Worm (Caenorhabditis elegans) whole organism, L3 larva: ENCODE data around the gene tra-1.

Experiments used
- R02D3.7 ChIP-seq: fragments of 150-350 bp; optimal IDR thresholded peaks from 2 replicates; lab custom pipeline; 2014; ENCODE audit warnings: missing biosample characterization, missing genetic modification characterization
- ama-1 ChIP-seq: fragments of 150-350 bp; optimal IDR thresholded peaks from 2 replicates; lab custom pipeline; 2018
- ceh-28 ChIP-seq: fragments of 150-350 bp; optimal IDR thresholded peaks from 2 replicates; lab custom pipeline; 2014; ENCODE audit warnings: missing biosample characterization, missing genetic modification reagents, missing genetic modification characterization
- ceh-82 ChIP-seq: fragments of 150-350 bp; optimal IDR thresholded peaks from 2 replicates; lab custom pipeline; 2014; ENCODE audit warnings: missing biosample characterization, missing genetic modification characterization
- ceh-9 ChIP-seq: sonication (generic microtip); optimal IDR thresholded peaks from 2 replicates; lab custom pipeline; 2018; ENCODE audit warnings: missing biosample characterization, missing genetic modification characterization
- daf-12 ChIP-seq: fragments of 150-350 bp; optimal IDR thresholded peaks from 2 replicates; lab custom pipeline; 2014; ENCODE audit warnings: missing biosample characterization, missing genetic modification reagents, missing genetic modification characterization
- egl-27 ChIP-seq: sonication (generic microtip); optimal IDR thresholded peaks from 4 replicates; lab custom pipeline; 2017; ENCODE audit warnings: missing biosample characterization, missing genetic modification reagents, missing genetic modification characterization
- egl-5 ChIP-seq: fragments of 150-350 bp; optimal IDR thresholded peaks from 2 replicates; lab custom pipeline; 2017; ENCODE audit warnings: missing biosample characterization, missing genetic modification reagents, missing genetic modification characterization, inconsistent platforms
- elt-1 ChIP-seq: fragments of 150-350 bp; optimal IDR thresholded peaks from 2 replicates; lab custom pipeline; 2014; ENCODE audit warnings: missing biosample characterization, missing genetic modification characterization
- elt-2 ChIP-seq: sonication (generic microtip); optimal IDR thresholded peaks from 2 replicates; lab custom pipeline; 2016; ENCODE audit warnings: missing genetic modification reagents, mild to moderate bottlenecking, missing genetic modification characterization, missing compliant biosample characterization
- elt-3 ChIP-seq, 3 experiments: fragments of 150-350 bp in 1 of 3; sonication (generic microtip) in 2 of 3; optimal IDR thresholded peaks; 2 replicates in 2 of 3; 4 replicates in 1 of 3; lab custom pipeline; 2014 to 2017; ENCODE audit warnings: missing biosample characterization in 3 of 3, missing genetic modification characterization in 3 of 3
- eor-1 ChIP-seq, 2 experiments: fragments of 150-350 bp; optimal IDR thresholded peaks; 2 replicates each; lab custom pipeline; 2014 to 2018; ENCODE audit warnings: missing biosample characterization in 2 of 2, missing genetic modification characterization in 2 of 2
- fkh-10 ChIP-seq: sonication (generic microtip); optimal IDR thresholded peaks from 2 replicates; lab custom pipeline; 2017; ENCODE audit warnings: missing biosample characterization, missing genetic modification reagents, missing genetic modification characterization
- fkh-2 ChIP-seq: fragments of 150-350 bp; optimal IDR thresholded peaks from 2 replicates; lab custom pipeline; 2014; ENCODE audit warnings: missing biosample characterization, missing genetic modification reagents, missing genetic modification characterization
- fos-1 ChIP-seq: fragments of 150-350 bp; optimal IDR thresholded peaks from 2 replicates; lab custom pipeline; 2014; ENCODE audit warnings: missing biosample characterization, missing genetic modification characterization
- hmg-11 ChIP-seq: sonication (generic microtip); optimal IDR thresholded peaks from 2 replicates; lab custom pipeline; 2016; ENCODE audit warnings: missing genetic modification characterization, missing compliant biosample characterization
- jun-1 ChIP-seq: fragments of 150-350 bp; optimal IDR thresholded peaks from 2 replicates; lab custom pipeline; 2014; ENCODE audit warnings: missing biosample characterization, missing genetic modification reagents, missing genetic modification characterization
- lin-15B ChIP-seq: fragments of 150-350 bp; optimal IDR thresholded peaks from 2 replicates; lab custom pipeline; 2014; ENCODE audit warnings: missing biosample characterization, missing genetic modification characterization
- lin-39 ChIP-seq: fragments of 150-350 bp; optimal IDR thresholded peaks from 2 replicates; lab custom pipeline; 2018; ENCODE audit warnings: missing biosample characterization, missing genetic modification reagents, missing genetic modification characterization
- lsy-12 ChIP-seq: sonication (generic microtip); optimal IDR thresholded peaks from 2 replicates; lab custom pipeline; 2016; ENCODE audit warnings: mild to moderate bottlenecking, missing genetic modification characterization, missing compliant biosample characterization
- mdl-1 ChIP-seq: fragments of 150-350 bp; optimal IDR thresholded peaks from 2 replicates; lab custom pipeline; 2014; ENCODE audit warnings: missing biosample characterization, missing genetic modification characterization
- mml-1 ChIP-seq: fragments of 150-350 bp; sonication (generic microtip); optimal IDR thresholded peaks from 3 replicates; lab custom pipeline; 2014; ENCODE audit warnings: missing biosample characterization, missing genetic modification characterization
- nfya-1 ChIP-seq: sonication (generic microtip); optimal IDR thresholded peaks from 2 replicates; lab custom pipeline; 2017; ENCODE audit warnings: missing genetic modification characterization, mild to moderate bottlenecking, missing compliant biosample characterization, antibody characterized with exemption, moderate library complexity; ENCODE audit not compliant: insufficient read depth
- nhr-11 ChIP-seq: fragments of 150-350 bp; optimal IDR thresholded peaks from 2 replicates; lab custom pipeline; 2014; ENCODE audit warnings: missing biosample characterization, missing genetic modification characterization
- nhr-12 ChIP-seq: fragments of 150-350 bp; optimal IDR thresholded peaks from 2 replicates; lab custom pipeline; 2014; ENCODE audit warnings: missing biosample characterization, missing genetic modification characterization
- nhr-23 ChIP-seq: fragments of 150-350 bp; optimal IDR thresholded peaks from 2 replicates; lab custom pipeline; 2014; ENCODE audit warnings: missing biosample characterization, missing genetic modification reagents, missing genetic modification characterization
- nhr-25 ChIP-seq: sonication (generic microtip); optimal IDR thresholded peaks from 2 replicates; lab custom pipeline; 2017; ENCODE audit warnings: missing biosample characterization, missing genetic modification characterization
- nhr-28 ChIP-seq: fragments of 150-350 bp; optimal IDR thresholded peaks from 2 replicates; lab custom pipeline; 2014; ENCODE audit warnings: missing biosample characterization, missing genetic modification characterization
- nhr-43 ChIP-seq: sonication (generic microtip); optimal IDR thresholded peaks from 2 replicates; lab custom pipeline; 2016; ENCODE audit warnings: mild to moderate bottlenecking, missing genetic modification characterization, missing compliant biosample characterization; ENCODE audit not compliant: poor library complexity, severe bottlenecking
- nhr-67 ChIP-seq: fragments of 150-350 bp; optimal IDR thresholded peaks from 2 replicates; lab custom pipeline; 2014; ENCODE audit warnings: missing biosample characterization, missing genetic modification characterization
- nhr-77 ChIP-seq: fragments of 150-350 bp; optimal IDR thresholded peaks from 2 replicates; lab custom pipeline; 2014; ENCODE audit warnings: missing biosample characterization, missing genetic modification characterization
- pha-4 ChIP-seq: fragments of 150-350 bp; optimal IDR thresholded peaks from 2 replicates; lab custom pipeline; 2014; ENCODE audit warnings: missing biosample characterization, missing genetic modification reagents, missing genetic modification characterization
- pqm-1 ChIP-seq: fragments of 150-350 bp; optimal IDR thresholded peaks from 2 replicates; lab custom pipeline; 2017; ENCODE audit warnings: missing biosample characterization, missing genetic modification characterization, inconsistent platforms
- skn-1 ChIP-seq: fragments of 150-350 bp; optimal IDR thresholded peaks from 2 replicates; lab custom pipeline; 2014; ENCODE audit warnings: missing biosample characterization, missing genetic modification characterization
- snpc-4 ChIP-seq: fragments of 150-350 bp; optimal IDR thresholded peaks from 2 replicates; lab custom pipeline; 2014; ENCODE audit warnings: missing biosample characterization, missing genetic modification characterization
- unc-39 ChIP-seq: sonication (generic microtip); optimal IDR thresholded peaks from 4 replicates; lab custom pipeline; 2017; ENCODE audit warnings: missing biosample characterization, missing genetic modification characterization
- unc-62 ChIP-seq: fragments of 150-350 bp; sonication (generic microtip); optimal IDR thresholded peaks from 4 replicates; lab custom pipeline; 2014; ENCODE audit warnings: missing biosample characterization, missing genetic modification reagents, missing genetic modification characterization
- zag-1 ChIP-seq: fragments of 150-350 bp; optimal IDR thresholded peaks from 2 replicates; lab custom pipeline; 2014; ENCODE audit warnings: missing biosample characterization, missing genetic modification characterization
- ztf-4 ChIP-seq: fragments of 150-350 bp; optimal IDR thresholded peaks from 2 replicates; lab custom pipeline; 2014; ENCODE audit warnings: missing biosample characterization, missing genetic modification characterization

tra-1 gene

DNA sequence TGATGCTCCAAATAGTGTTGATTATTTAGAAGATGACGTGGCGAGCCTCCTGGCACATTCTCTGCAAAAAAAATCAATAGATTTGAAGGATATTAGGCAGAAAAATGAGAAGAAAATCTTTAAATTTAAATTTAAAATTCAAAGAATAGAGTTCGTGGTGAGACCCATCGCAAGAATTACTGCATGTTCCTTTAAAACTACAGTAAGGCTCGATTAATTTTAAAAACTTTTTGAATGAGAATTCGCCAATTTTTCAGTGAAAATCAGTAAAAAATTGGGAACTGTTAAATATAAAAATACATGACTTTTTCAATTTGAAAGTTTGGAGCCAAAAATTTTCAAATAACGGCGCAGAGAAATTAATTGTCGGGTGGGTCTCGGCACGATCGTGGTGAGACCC lies at the start of gene tra-1:
tra-1 (minus strand) TSS at position 62 of the 400 bp plus-strand sequence.
- TF ChIP-seq daf-12 (tag; lab: Kevin White, UChicago) (no peak), mml-1 (tag; lab: Kevin White, UChicago) (no peak), elt-1 (no peak), zag-1 (no peak), ceh-9 (tag; lab: Kevin White, UChicago) (no peak), jun-1 (tag; lab: Kevin White, UChicago) (no peak), nhr-28 (tag; lab: Kevin White, UChicago) (no peak), ceh-28 (tag; lab: Kevin White, UChicago) (no peak), mdl-1 (tag; lab: Kevin White, UChicago) (no peak), ama-1 (no peak)

DNA sequence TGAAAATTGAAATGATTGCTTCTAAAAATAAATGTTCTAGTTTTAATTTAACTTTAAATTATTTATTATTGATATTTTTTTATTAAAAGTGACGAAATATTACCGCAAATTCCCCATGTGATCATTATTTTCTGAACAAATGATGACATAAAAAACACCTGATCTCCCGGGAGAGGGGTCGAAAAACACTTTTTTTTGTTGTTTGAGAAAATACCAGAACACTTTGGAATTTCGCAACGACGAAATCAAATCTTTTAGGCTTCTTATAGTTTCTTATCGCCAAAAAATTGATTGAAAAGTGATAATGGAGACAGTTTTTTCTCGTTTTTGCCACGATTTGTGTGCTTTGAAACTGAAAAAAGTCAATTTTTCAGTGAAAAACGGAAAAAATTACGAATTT lies 49.3 kb upstream of the tra-1 start:
- TF ChIP-seq pqm-1 (peak; percentile 10), eor-1 (tag; optimal IDR thresholded peaks at IDR 0.05; lab: Kevin White, UChicago) (no peak), daf-12 (tag; lab: Kevin White, UChicago) (no peak), ama-1 (no peak), ceh-82 (no peak), nhr-12 (no peak), nhr-67 (no peak), nfya-1 (tag; lab: Kevin White, UChicago) (no peak), elt-2 (tag; lab: Kevin White, UChicago) (peak; percentile 53), egl-27 (tag; lab: Kevin White, UChicago) (no peak), R02D3.7 (tag; lab: Kevin White, UChicago) (no peak), lsy-12 (tag; lab: Kevin White, UChicago) (no peak), nhr-23 (tag; lab: Kevin White, UChicago) (no peak), zag-1 (no peak), elt-1 (no peak), unc-39 (no peak), pha-4 (tag; lab: Kevin White, UChicago) (peak; percentile 28), snpc-4 (tag; lab: Kevin White, UChicago) (no peak), hmg-11 (no peak), nhr-77 (no peak), nhr-28 (tag; lab: Kevin White, UChicago) (no peak)

DNA sequence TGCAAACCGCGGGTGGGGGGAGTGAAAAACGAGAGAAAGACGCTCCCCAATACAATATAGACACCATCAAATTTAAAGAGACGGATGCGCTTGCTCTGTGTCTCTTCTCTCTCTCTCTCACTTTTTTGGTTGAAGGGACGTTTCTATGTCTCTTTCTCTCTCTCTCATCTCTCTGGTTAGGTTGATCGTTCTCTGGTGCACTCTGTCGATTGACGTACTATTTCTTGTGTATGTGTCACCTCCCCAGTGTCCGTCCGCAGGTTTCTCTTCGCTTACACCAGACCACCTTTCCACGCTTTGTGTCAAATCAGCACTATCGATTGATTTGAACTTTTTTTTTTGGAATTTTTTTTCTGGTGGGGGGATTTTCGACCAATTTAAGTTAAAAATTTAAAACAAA lies 48.4 kb upstream of the tra-1 start:
- no peak for TF ChIP-seq fkh-10
- no peak for TF ChIP-seq ceh-9 (tag; lab: Kevin White, UChicago)
- peak; percentile 23 for TF ChIP-seq egl-5
- peak; percentile 84 for TF ChIP-seq nhr-25 (tag; lab: Kevin White, UChicago)
- peak; percentile 4 for TF ChIP-seq skn-1 (tag; lab: Kevin White, UChicago)
- TF ChIP-seq daf-12 (tag; lab: Kevin White, UChicago), result no peak
- TF ChIP-seq pqm-1, result peak; percentile 77
- TF ChIP-seq nhr-23 (tag; lab: Kevin White, UChicago), result peak; percentile 64
- no peak for TF ChIP-seq elt-3 (tag; optimal IDR thresholded peaks at IDR 0.05; lab: Kevin White, UChicago)
- peak; percentile 88 for TF ChIP-seq nfya-1 (tag; lab: Kevin White, UChicago)
- TF ChIP-seq nhr-43 (tag; lab: Kevin White, UChicago), result peak; percentile 39
- peak; percentile 37 for TF ChIP-seq lin-15B
- TF ChIP-seq hmg-11, result peak; percentile 90
- peak; percentile 72 for TF ChIP-seq snpc-4 (tag; lab: Kevin White, UChicago)
- peak; percentile 37 for TF ChIP-seq egl-27 (tag; lab: Kevin White, UChicago)
- peak; percentile 62 for TF ChIP-seq nhr-11
- TF ChIP-seq jun-1 (tag; lab: Kevin White, UChicago), result peak; percentile 87
- peak; percentile 9 for TF ChIP-seq R02D3.7 (tag; lab: Kevin White, UChicago)
- TF ChIP-seq ztf-4, result peak; percentile 44
- peak; percentile 14 for TF ChIP-seq lin-39 (tag; lab: Kevin White, UChicago)
- TF ChIP-seq ceh-28 (tag; lab: Kevin White, UChicago), result peak; percentile 85
- no peak for TF ChIP-seq mml-1 (tag; lab: Kevin White, UChicago)
- TF ChIP-seq unc-62, result peak; percentile 24
- TF ChIP-seq fos-1 (tag; lab: Kevin White, UChicago), result peak; percentile 21
- peak; percentile 72 for TF ChIP-seq elt-2 (tag; lab: Kevin White, UChicago)
- TF ChIP-seq fkh-2 (tag; lab: Kevin White, UChicago), result no peak
- TF ChIP-seq pha-4 (tag; lab: Kevin White, UChicago), result peak; percentile 81
